Fruit fly (Drosophila melanogaster) whole organism, embryonic: ENCODE data around the gene CCAP.

ENCODE experiments used
- Ada2b ChIP-seq: fragments of 200-800 bp; sonication (Bioruptor generic); IDR thresholded peaks from 2 replicates; pipeline ENCODE4 v1.3.6; 2022; ENCODE audit warnings: missing biosample characterization, missing genetic modification characterization
- CG11723 ChIP-seq: fragments of 200-800 bp; sonication (Bioruptor generic); optimal IDR thresholded peaks from 2 replicates; lab custom pipeline; 2017; ENCODE audit warnings: missing biosample characterization, mild to moderate bottlenecking, missing genetic modification characterization
- CG12104 ChIP-seq: fragments of 200-800 bp; sonication (Bioruptor generic); optimal IDR thresholded peaks from 3 replicates; lab custom pipeline; 2016; ENCODE audit warnings: missing biosample characterization, missing genetic modification characterization
- CG12219 ChIP-seq: fragments of 200-800 bp; sonication (Bioruptor generic); optimal IDR thresholded peaks from 3 replicates; lab custom pipeline; 2018; ENCODE audit warnings: missing biosample characterization, mild to moderate bottlenecking, missing genetic modification characterization
- CG12236 ChIP-seq: fragments of 200-800 bp; sonication (Bioruptor generic); optimal IDR thresholded peaks from 2 replicates; lab custom pipeline; 2016; ENCODE audit warnings: missing biosample characterization, missing genetic modification characterization
- CG13894 ChIP-seq: fragments of 200-800 bp; sonication (Bioruptor generic); optimal IDR thresholded peaks from 3 replicates; lab custom pipeline; 2018; ENCODE audit warnings: missing biosample characterization, mild to moderate bottlenecking, missing genetic modification characterization, moderate library complexity
- CG14014 ChIP-seq: fragments of 200-800 bp; sonication (Bioruptor generic); IDR thresholded peaks from 2 replicates; pipeline ENCODE4 v1.3.6; 2022; ENCODE audit warnings: missing biosample characterization, missing genetic modification characterization
- CG14860 ChIP-seq: fragments of 200-800 bp; sonication (Bioruptor generic); IDR thresholded peaks from 3 replicates; pipeline ENCODE4 v1.3.6; 2022; ENCODE audit warnings: missing biosample characterization, missing genetic modification characterization; ENCODE audit not compliant: partially characterized antibody
- CG16779 ChIP-seq: fragments of 200-800 bp; sonication (Bioruptor generic); IDR thresholded peaks from 2 replicates; pipeline ENCODE4 v1.3.6; 2022; ENCODE audit warnings: missing biosample characterization, missing genetic modification characterization
- CG16813 ChIP-seq: fragments of 200-800 bp; sonication (Bioruptor generic); IDR thresholded peaks from 3 replicates; pipeline ENCODE4 v1.3.6; 2022; ENCODE audit warnings: missing biosample characterization, missing genetic modification characterization; ENCODE audit not compliant: partially characterized antibody
- CG17361 ChIP-seq: fragments of 200-800 bp; sonication (Bioruptor generic); IDR thresholded peaks from 3 replicates; pipeline ENCODE4 v1.3.6; 2022; ENCODE audit warnings: missing biosample characterization, missing genetic modification characterization
- CG17802 ChIP-seq: fragments of 200-800 bp; sonication (Bioruptor generic); optimal IDR thresholded peaks from 2 replicates; lab custom pipeline; 2018; ENCODE audit warnings: missing biosample characterization, mild to moderate bottlenecking, missing genetic modification characterization, moderate library complexity
- CG17912 ChIP-seq: fragments of 200-800 bp; sonication (Bioruptor generic); optimal IDR thresholded peaks from 2 replicates; lab custom pipeline; 2018; ENCODE audit warnings: missing biosample characterization, mild to moderate bottlenecking, missing genetic modification characterization
- CG18599 ChIP-seq: fragments of 200-800 bp; sonication (Bioruptor generic); optimal IDR thresholded peaks from 3 replicates; lab custom pipeline; 2017; ENCODE audit warnings: missing biosample characterization, missing genetic modification characterization, mild to moderate bottlenecking, moderate library complexity, missing genetic modification reagents
- CG2678 ChIP-seq: fragments of 200-800 bp; sonication (Bioruptor generic); optimal IDR thresholded peaks from 3 replicates; lab custom pipeline; 2019; ENCODE audit warnings: missing biosample characterization, mild to moderate bottlenecking, missing genetic modification characterization, moderate library complexity
- CG2712 ChIP-seq: fragments of 200-800 bp; optimal IDR thresholded peaks from 3 replicates; lab custom pipeline; 2019; ENCODE audit warnings: missing biosample characterization, mild to moderate bottlenecking, missing genetic modification characterization, moderate library complexity
- CG30403 ChIP-seq: fragments of 200-800 bp; sonication (Bioruptor generic); optimal IDR thresholded peaks from 3 replicates; lab custom pipeline; 2016; ENCODE audit warnings: missing biosample characterization, missing genetic modification characterization
- CG30431 ChIP-seq: fragments of 200-800 bp; sonication (Bioruptor generic); optimal IDR thresholded peaks from 2 replicates; lab custom pipeline; 2017; ENCODE audit warnings: missing biosample characterization, missing genetic modification characterization
- CG4360 ChIP-seq: fragments of 200-800 bp; sonication (Bioruptor generic); IDR thresholded peaks from 2 replicates; pipeline ENCODE4 v1.3.6; 2022; ENCODE audit warnings: missing biosample characterization, missing genetic modification characterization
- CG4404 ChIP-seq: fragments of 200-800 bp; sonication (Bioruptor generic); IDR thresholded peaks from 2 replicates; pipeline ENCODE4 v1.3.6; 2022; ENCODE audit warnings: missing biosample characterization, missing genetic modification characterization
- CG4820 ChIP-seq: fragments of 200-800 bp; sonication (Bioruptor generic); optimal IDR thresholded peaks from 3 replicates; lab custom pipeline; 2016; ENCODE audit warnings: missing biosample characterization, missing genetic modification characterization
- CG7271 ChIP-seq: fragments of 200-800 bp; sonication (Bioruptor generic); optimal IDR thresholded peaks from 2 replicates; lab custom pipeline; 2018; ENCODE audit warnings: missing biosample characterization, mild to moderate bottlenecking, missing genetic modification characterization, moderate library complexity
- CG7839 ChIP-seq: fragments of 200-800 bp; sonication (Bioruptor generic); optimal IDR thresholded peaks from 3 replicates; lab custom pipeline; 2018; ENCODE audit warnings: missing biosample characterization, mild to moderate bottlenecking, missing genetic modification characterization, moderate library complexity
- D ChIP-seq, 2 experiments: fragments of 200-800 bp in 1 of 2; fragments of >200 bp in 1 of 2; sonication (Bioruptor generic) in 1 of 2; optimal IDR thresholded peaks; 2 replicates in 1 of 2; 3 replicates in 1 of 2; lab custom pipeline; 2017; ENCODE audit warnings: mild to moderate bottlenecking in 1 of 2, missing biosample characterization in 1 of 2, missing genetic modification characterization in 1 of 2, missing genetic modification reagents in 1 of 2
- D19A ChIP-seq: fragments of 200-800 bp; optimal IDR thresholded peaks from 3 replicates; lab custom pipeline; 2019; ENCODE audit warnings: missing biosample characterization, mild to moderate bottlenecking, missing genetic modification characterization, moderate library complexity
- Doc2 ChIP-seq: fragments of 200-800 bp; sonication (Bioruptor generic); IDR thresholded peaks from 2 replicates; pipeline ENCODE4 v1.3.6; 2022; ENCODE audit warnings: missing biosample characterization, missing genetic modification characterization
- Dref ChIP-seq: fragments of 200-800 bp; sonication (Bioruptor generic); IDR thresholded peaks from 2 replicates; pipeline ENCODE4 v1.3.6; 2022; ENCODE audit warnings: missing biosample characterization, missing genetic modification characterization
- Fer2 ChIP-seq: fragments of 200-800 bp; sonication (Bioruptor generic); optimal IDR thresholded peaks from 2 replicates; lab custom pipeline; 2018; ENCODE audit warnings: missing biosample characterization, mild to moderate bottlenecking, missing genetic modification characterization, moderate library complexity
- HLH4C ChIP-seq: fragments of 200-800 bp; sonication (Bioruptor generic); IDR thresholded peaks from 3 replicates; pipeline ENCODE4 v1.3.6; 2022; ENCODE audit warnings: missing biosample characterization, missing genetic modification characterization; ENCODE audit not compliant: partially characterized antibody
- Med ChIP-seq: fragments of 200-800 bp; sonication (Bioruptor generic); peaks from one replicate; lab custom pipeline; 2016; ENCODE audit warnings: missing biosample characterization, missing genetic modification characterization, mild to moderate bottlenecking, inconsistent platforms, moderate library complexity
- Mes4 ChIP-seq: fragments of 200-800 bp; sonication (Bioruptor generic); optimal IDR thresholded peaks from 2 replicates; lab custom pipeline; 2016; ENCODE audit warnings: missing biosample characterization, missing genetic modification characterization
- Rfx ChIP-seq: fragments of 200-800 bp; sonication (Bioruptor generic); IDR thresholded peaks from 2 replicates; pipeline ENCODE4 v1.3.6; 2022; ENCODE audit warnings: missing biosample characterization, missing genetic modification characterization
- Rx ChIP-seq: fragments of 200-800 bp; sonication (Bioruptor generic); IDR thresholded peaks from 2 replicates; pipeline ENCODE4 v1.3.6; 2022; ENCODE audit warnings: missing biosample characterization, missing genetic modification characterization
- Ssrp ChIP-seq: fragments of 200-800 bp; sonication (Bioruptor generic); optimal IDR thresholded peaks from 2 replicates; lab custom pipeline; 2018; ENCODE audit warnings: missing biosample characterization, mild to moderate bottlenecking, missing genetic modification characterization, moderate library complexity
- Stat92E ChIP-seq, 3 experiments: fragments of >200 bp in 2 of 3; fragments of 200-800 bp in 1 of 3; sonication (Bioruptor generic) in 1 of 3; optimal IDR thresholded peaks; 2 replicates each; lab custom pipeline; 2017 to 2019; ENCODE audit warnings: missing biosample characterization in 3 of 3, missing genetic modification characterization in 3 of 3, mild to moderate bottlenecking in 1 of 3, moderate library complexity in 1 of 3
- ara ChIP-seq: fragments of 200-800 bp; sonication (Bioruptor generic); IDR thresholded peaks from 2 replicates; pipeline ENCODE4 v1.3.6; 2022; ENCODE audit warnings: missing biosample characterization, missing genetic modification characterization
- ash1 ChIP-seq: fragments of 200-800 bp; sonication (Bioruptor generic); optimal IDR thresholded peaks from 2 replicates; lab custom pipeline; 2018; ENCODE audit warnings: missing biosample characterization, mild to moderate bottlenecking, missing genetic modification characterization
- danr ChIP-seq: fragments of 200-800 bp; sonication (Bioruptor generic); IDR thresholded peaks from 2 replicates; pipeline ENCODE4 v1.3.6; 2022; ENCODE audit warnings: missing biosample characterization, missing genetic modification characterization
- dmrt11E ChIP-seq: fragments of 200-800 bp; sonication (Bioruptor generic); optimal IDR thresholded peaks from 3 replicates; lab custom pipeline; 2018; ENCODE audit warnings: missing biosample characterization, mild to moderate bottlenecking, missing genetic modification characterization, moderate library complexity
- dysf ChIP-seq: fragments of 200-800 bp; sonication (Bioruptor generic); IDR thresholded peaks from 3 replicates; pipeline ENCODE4 v1.3.6; 2022; ENCODE audit warnings: missing biosample characterization, missing genetic modification characterization
- ems ChIP-seq: fragments of 200-800 bp; sonication (Bioruptor generic); optimal IDR thresholded peaks from 3 replicates; lab custom pipeline; 2016; ENCODE audit warnings: missing biosample characterization, missing genetic modification characterization
- exex ChIP-seq: fragments of 200-800 bp; sonication (Bioruptor generic); optimal IDR thresholded peaks from 4 replicates; lab custom pipeline; 2018; ENCODE audit warnings: missing biosample characterization, mild to moderate bottlenecking, missing genetic modification characterization, moderate library complexity
- ftz-f1 ChIP-seq: fragments of 200-800 bp; sonication (Bioruptor generic); optimal IDR thresholded peaks from 2 replicates; lab custom pipeline; 2016; ENCODE audit warnings: missing biosample characterization, missing genetic modification characterization
- ranshi ChIP-seq: fragments of 200-800 bp; sonication (Bioruptor generic); IDR thresholded peaks from 2 replicates; pipeline ENCODE4 v1.3.6; 2022; ENCODE audit warnings: missing biosample characterization, missing genetic modification characterization
- seq ChIP-seq: fragments of 200-800 bp; sonication (Bioruptor generic); IDR thresholded peaks from 2 replicates; pipeline ENCODE4 v1.3.6; 2022; ENCODE audit warnings: missing biosample characterization, missing genetic modification characterization
- ssp ChIP-seq: fragments of 200-800 bp; sonication (Bioruptor generic); IDR thresholded peaks from 2 replicates; pipeline ENCODE4 v1.3.6; 2022; ENCODE audit warnings: missing biosample characterization, missing genetic modification characterization
- sug ChIP-seq: fragments of 200-800 bp; optimal IDR thresholded peaks from 2 replicates; lab custom pipeline; 2019; ENCODE audit warnings: missing biosample characterization, mild to moderate bottlenecking, missing genetic modification characterization, moderate library complexity
- ttk ChIP-seq: fragments of 200-800 bp; sonication (Bioruptor generic); IDR thresholded peaks from 2 replicates; pipeline ENCODE4 v2.1.2; 2022; ENCODE audit warnings: missing biosample characterization, missing genetic modification characterization
- vfl ChIP-seq: fragments of 200-800 bp; sonication (Bioruptor generic); optimal IDR thresholded peaks from 2 replicates; lab custom pipeline; 2016; ENCODE audit warnings: missing biosample characterization, missing genetic modification characterization
- zfh2 ChIP-seq: fragments of 200-800 bp; sonication (Bioruptor generic); optimal IDR thresholded peaks from 2 replicates; lab custom pipeline; 2016; ENCODE audit warnings: missing biosample characterization, missing genetic modification characterization

The CCAP gene

dm6 chr3R:22750534-22750947, 48.7 kb upstream of the CCAP start, which contains the start of the genes rumi, CG7029 and Usp12-46 (continued):
- TF ChIP-seq seq (0 out of 2 replicates have a peak, but pooled peaks have one; percentile 55), CG17802 (peak; percentile 61), exex (tag; lab: Kevin White, UChicago) (no peak), Doc2 (no peak), Rx (GFP tag; lab: Robert Waterston, UW) (peak; percentile 80), CG17361 (GFP tag; lab: Robert Waterston, UW) (peak; percentile 80), CG4360 (GFP tag; lab: Robert Waterston, UW) (peak; percentile 42; the same call in 1 of the 2 replicates), CG11723 (GFP tag; lab: Kevin White, UChicago) (peak; percentile 59), ems (GFP tag; lab: Kevin White, UChicago) (peak; percentile 85), ara (GFP tag; lab: Robert Waterston, UW) (peak; percentile 79), ranshi (GFP tag; lab: Robert Waterston, UW) (peak; percentile 99), ttk (GFP tag; lab: Robert Waterston, UW) (peak; percentile 76), zfh2 (peak; percentile 93), ash1 (GFP tag; lab: Kevin White, UChicago) (no peak), CG14860 (peak; percentile 58), CG14014 (peak; percentile 90), CG16813 (peak; percentile 81), HLH4C (GFP tag; lab: Robert Waterston, UW) (peak; percentile 78), danr (GFP tag; lab: Robert Waterston, UW) (peak; percentile 53; the same call in 1 of the 2 replicates), CG18599 (GFP tag; lab: Kevin White, UChicago) (peak; percentile 83), D19A (tag; lab: Kevin White, UChicago) (no peak), dmrt11E (tag; lab: Kevin White, UChicago) (peak; percentile 87), Fer2 (tag; lab: Kevin White, UChicago) (peak; percentile 66), CG2678 (tag; lab: Kevin White, UChicago) (no peak), dysf (GFP tag; lab: Robert Waterston, UW) (peak; percentile 84), Dref (GFP tag; lab: Robert Waterston, UW) (peak; percentile 52; the same call in 1 of the 2 replicates), Ssrp (tag; lab: Kevin White, UChicago) (peak; percentile 86), vfl (GFP tag; lab: Kevin White, UChicago) (peak; percentile 68), Med (GFP tag; lab: Kevin White, UChicago) (peak; percentile 98), sug (tag; lab: Kevin White, UChicago) (peak; percentile 86), ftz-f1 (GFP tag; lab: Kevin White, UChicago) (peak; percentile 56), Ada2b (peak; percentile 81), Mes4 (GFP tag; lab: Kevin White, UChicago) (peak; percentile 78), CG12236 (peak; percentile 77), Rfx (GFP tag; lab: Robert Waterston, UW) (peak; percentile 89), CG12219 (GFP tag; lab: Kevin White, UChicago) (peak; percentile 79), CG17912 (GFP tag; lab: Kevin White, UChicago) (peak; percentile 68), CG12104 (GFP tag; lab: Kevin White, UChicago) (peak; percentile 20), CG4404 (peak; percentile 72), ssp (GFP tag; lab: Robert Waterston, UW) (peak; percentile 75), CG30431 (GFP tag; lab: Kevin White, UChicago) (peak; percentile 72), Stat92E (GFP tag; optimal IDR thresholded peaks at IDR 0.05; lab: Kevin White, UChicago) (peak in 1 of 3 experiments; percentile 18), D (optimal IDR thresholded peaks at IDR 0.05; lab: Kevin White, UChicago) (no peak), D (GFP tag; optimal IDR thresholded peaks at IDR 0.05; lab: Kevin White, UChicago) (peak; percentile 69), CG16779 (GFP tag; lab: Robert Waterston, UW) (peak; percentile 76; the same call in 1 of the 2 replicates), CG2712 (peak; percentile 91), CG4820 (GFP tag; lab: Kevin White, UChicago) (peak; percentile 79), CG13894 (tag; lab: Kevin White, UChicago) (peak; percentile 80), CG7271 (tag; lab: Kevin White, UChicago) (peak; percentile 58), CG30403 (peak; percentile 91), CG7839 (tag; lab: Kevin White, UChicago) (peak; percentile 85)
